Worm (Caenorhabditis elegans) whole organism, L4/young adult: ENCODE results near the gene cdo-1.

Experiments used
- W03F9.2 ChIP-seq: fragments of 150-350 bp; optimal IDR thresholded peaks from 2 replicates; lab custom pipeline; 2014; ENCODE audit warnings: missing biosample characterization, missing genetic modification characterization
- dao-5 ChIP-seq: sonication (generic microtip); optimal IDR thresholded peaks from 2 replicates; lab custom pipeline; 2016; ENCODE audit warnings: missing genotype, missing genetic modification characterization, moderate library complexity, missing compliant biosample characterization
- him-1 ChIP-seq: sonication (generic microtip); optimal IDR thresholded peaks from 2 replicates; lab custom pipeline; 2016; ENCODE audit warnings: missing genotype, missing genetic modification reagents, missing genetic modification characterization, missing compliant biosample characterization

- TF ChIP-seq him-1 (tag; lab: Kevin White, UChicago) (no peak), dao-5 (tag; lab: Kevin White, UChicago) (no peak), W03F9.2 (no peak)
These were observed 45.4 kb downstream of the cdo-1 start for ce11 chrX:817984-818383.
